Worm (Caenorhabditis elegans) whole organism, L2 larva: ENCODE measurements around the gene lgc-47.

Experiments
- C34F6.9 ChIP-seq: fragments of 150-350 bp; optimal IDR thresholded peaks from 2 replicates; lab custom pipeline; 2014; ENCODE audit warnings: missing biosample characterization, missing genetic modification characterization
- R02D3.7 ChIP-seq: fragments of 150-350 bp; optimal IDR thresholded peaks from 2 replicates; lab custom pipeline; 2014; ENCODE audit warnings: missing biosample characterization, missing genetic modification characterization
- ZK546.5 ChIP-seq: sonication (generic microtip); optimal IDR thresholded peaks from 2 replicates; lab custom pipeline; 2017; ENCODE audit warnings: missing biosample characterization, missing genetic modification characterization
- ama-1 ChIP-seq: fragments of 150-350 bp; optimal IDR thresholded peaks from 2 replicates; lab custom pipeline; 2018; ENCODE audit warnings: inconsistent platforms
- lin-13 ChIP-seq: fragments of 150-350 bp; optimal IDR thresholded peaks from 2 replicates; lab custom pipeline; 2014; ENCODE audit warnings: missing biosample characterization, missing genetic modification reagents, missing genetic modification characterization
- lin-39 ChIP-seq: fragments of 150-350 bp; optimal IDR thresholded peaks from 2 replicates; lab custom pipeline; 2014; ENCODE audit warnings: missing biosample characterization, missing genetic modification reagents, missing genetic modification characterization
- mbf-1 ChIP-seq: sonication (generic microtip); optimal IDR thresholded peaks from 2 replicates; lab custom pipeline; 2017; ENCODE audit warnings: missing biosample characterization, missing genetic modification characterization
- mdl-1 ChIP-seq, 2 experiments: fragments of 150-350 bp in 1 of 2; sonication (generic microtip) in 1 of 2; optimal IDR thresholded peaks; 2 replicates each; lab custom pipeline; 2017; ENCODE audit warnings: missing biosample characterization in 2 of 2, missing genetic modification characterization in 2 of 2
- nhr-12 ChIP-seq: fragments of 150-350 bp; optimal IDR thresholded peaks from 2 replicates; lab custom pipeline; 2014; ENCODE audit warnings: missing biosample characterization, missing genetic modification characterization
- snpc-4 ChIP-seq: fragments of 150-350 bp; optimal IDR thresholded peaks from 2 replicates; lab custom pipeline; 2014; ENCODE audit warnings: missing biosample characterization, missing genetic modification characterization
- unc-39 ChIP-seq: fragments of 150-350 bp; optimal IDR thresholded peaks from 2 replicates; lab custom pipeline; 2014; ENCODE audit warnings: missing biosample characterization, missing genetic modification characterization
- unc-62 ChIP-seq: fragments of 150-350 bp; optimal IDR thresholded peaks from 2 replicates; lab custom pipeline; 2014; ENCODE audit warnings: missing biosample characterization, missing genetic modification reagents, missing genetic modification characterization

DNA sequence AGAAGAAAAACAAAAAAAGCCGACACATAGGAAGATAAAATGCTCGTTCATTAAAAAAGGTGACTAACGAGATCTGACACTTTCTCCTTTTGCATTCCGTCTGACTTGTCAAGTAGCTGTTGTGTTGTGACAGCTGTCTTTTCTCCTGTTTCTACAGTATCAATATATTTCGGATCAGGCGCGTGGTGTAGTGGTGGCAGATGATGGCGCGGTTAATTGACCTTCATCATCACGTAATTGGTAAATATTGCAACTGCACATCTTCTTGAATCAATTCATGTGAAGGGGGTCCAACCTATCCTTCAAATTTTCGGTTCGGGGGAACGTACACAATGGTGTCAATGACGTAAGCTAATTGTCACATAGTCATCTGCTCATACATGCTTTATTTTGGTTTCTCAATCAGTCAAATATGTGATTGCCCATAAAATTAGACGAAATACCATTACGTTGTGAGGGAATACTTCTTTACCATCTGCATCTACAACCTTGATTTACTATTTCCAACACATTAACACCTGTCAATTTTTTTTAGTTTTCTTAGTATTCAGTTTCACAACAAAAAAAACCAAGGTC is 40.8 kb upstream of the lgc-47 start:
- TF ChIP-seq snpc-4 (tag; lab: Kevin White, UChicago) (no peak), R02D3.7 (tag; lab: Kevin White, UChicago) (no peak), C34F6.9 (tag; lab: Kevin White, UChicago) (no peak), ama-1 (lab: Kevin White, UChicago) (no peak), ZK546.5 (tag; lab: Kevin White, UChicago) (no peak), lin-39 (no peak), nhr-12 (tag; lab: Kevin White, UChicago) (no peak), lin-13 (GFP tag; lab: Kevin White, UChicago) (no peak), unc-62 (no peak), mdl-1 (tag; optimal IDR thresholded peaks at IDR 0.05; lab: Kevin White, UChicago) (no peak), mbf-1 (tag; lab: Kevin White, UChicago) (no peak), unc-39 (tag; lab: Kevin White, UChicago) (no peak)
